Worm (Caenorhabditis elegans): ENCODE results near the gene str-69.

DNA sequence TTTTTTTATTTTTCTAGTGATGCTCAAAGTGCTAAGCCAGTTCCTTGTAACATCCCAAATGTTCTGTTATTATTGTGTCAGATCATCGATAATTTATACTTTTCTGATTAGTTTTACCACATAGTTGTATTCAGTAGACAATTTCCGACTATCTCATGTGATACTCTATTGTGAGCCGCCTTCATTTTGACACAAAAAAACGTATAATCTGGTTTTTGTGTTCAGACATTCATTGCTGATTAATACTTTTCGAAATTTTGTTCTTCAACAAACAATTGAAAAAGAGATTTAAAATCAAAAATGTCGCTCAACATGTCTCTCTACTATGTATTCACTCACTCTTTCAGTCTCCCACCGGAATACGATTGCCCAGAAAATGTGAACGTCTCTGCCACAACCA lies 24.2 kb downstream of the str-69 start, which contains the start of gene srt-7:
- TF ChIP-seq unc-130 (tag; optimal IDR thresholded peaks at IDR 0.05) (no peak), ceh-82 (tag; optimal IDR thresholded peaks at IDR 0.05) (no peak), unc-86 (tag; optimal IDR thresholded peaks at IDR 0.05) (no peak), ama-1 (optimal IDR thresholded peaks at IDR 0.05) (no peak)
